Worm (Caenorhabditis elegans): ENCODE results near the gene mrps-18.C.

DNA sequence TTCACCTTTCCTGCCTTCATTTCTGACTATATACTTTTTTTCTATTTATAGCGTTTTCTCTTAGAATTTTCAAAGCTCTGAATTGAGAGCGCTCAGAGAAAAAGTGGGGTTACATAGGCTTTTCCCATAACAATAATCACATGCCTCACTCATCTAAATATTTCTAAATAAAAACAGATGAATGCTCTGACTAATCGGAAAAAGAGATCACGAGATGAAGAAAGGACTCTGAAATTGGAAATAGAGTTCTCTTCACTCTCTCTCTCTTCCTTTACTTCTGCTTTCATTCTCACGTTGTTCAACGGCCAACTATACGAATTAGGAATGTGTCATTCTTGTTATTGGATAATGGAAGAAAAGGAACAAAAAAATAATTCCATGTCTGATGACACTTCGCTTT is 46.9 kb upstream of the mrps-18.C start:
- no peak for TF ChIP-seq ama-1 (optimal IDR thresholded peaks at IDR 0.05)
- TF ChIP-seq B0310.2 (tag; optimal IDR thresholded peaks at IDR 0.05), result no peak
- TF ChIP-seq hnd-1 (tag; optimal IDR thresholded peaks at IDR 0.05), result no peak
- TF ChIP-seq pes-1 (GFP tag; IDR thresholded peaks at IDR 0.05), result no peak
- TF ChIP-seq flt-1 (GFP tag; IDR thresholded peaks at IDR 0.05), result no peak
- TF ChIP-seq sea-1 (GFP tag; conservative IDR thresholded peaks at IDR 0.05), result no peak
- no peak for TF ChIP-seq tbx-11 (GFP tag; IDR thresholded peaks at IDR 0.05)
- no peak for TF ChIP-seq ceh-13 (GFP tag; optimal IDR thresholded peaks at IDR 0.05)
- TF ChIP-seq ceh-36 (tag; optimal IDR thresholded peaks at IDR 0.05), result no peak

All from whole organism, early embryonic.